Worm (Caenorhabditis elegans): ENCODE results near the gene srw-43.

srw-43 gene

DNA sequence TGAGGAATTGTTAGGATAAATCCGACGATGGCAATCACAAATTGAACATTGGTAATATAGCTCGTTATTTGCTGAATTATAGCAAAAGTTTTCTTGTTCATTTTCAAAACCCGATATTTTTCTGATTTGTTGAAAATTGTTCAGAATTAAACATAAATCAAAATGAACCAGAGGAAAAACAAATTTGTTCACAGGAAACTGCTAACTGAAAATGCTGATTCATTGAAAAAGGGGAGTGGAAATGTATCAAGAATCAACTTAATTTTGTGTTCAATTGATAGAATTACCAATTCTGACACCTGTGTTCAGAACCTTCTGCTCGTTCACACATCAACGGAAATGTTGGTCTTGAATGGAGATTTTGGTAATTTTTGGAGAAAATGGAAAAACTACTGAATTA lies 42.3 kb upstream of the srw-43 start, which contains the start of gene srw-77:
Gene srw-77 (minus strand): TSS at position 101 of the 400 bp plus-strand sequence.
- TF ChIP-seq tag-97 (GFP tag; IDR thresholded peaks at IDR 0.05) = no peak

DNA sequence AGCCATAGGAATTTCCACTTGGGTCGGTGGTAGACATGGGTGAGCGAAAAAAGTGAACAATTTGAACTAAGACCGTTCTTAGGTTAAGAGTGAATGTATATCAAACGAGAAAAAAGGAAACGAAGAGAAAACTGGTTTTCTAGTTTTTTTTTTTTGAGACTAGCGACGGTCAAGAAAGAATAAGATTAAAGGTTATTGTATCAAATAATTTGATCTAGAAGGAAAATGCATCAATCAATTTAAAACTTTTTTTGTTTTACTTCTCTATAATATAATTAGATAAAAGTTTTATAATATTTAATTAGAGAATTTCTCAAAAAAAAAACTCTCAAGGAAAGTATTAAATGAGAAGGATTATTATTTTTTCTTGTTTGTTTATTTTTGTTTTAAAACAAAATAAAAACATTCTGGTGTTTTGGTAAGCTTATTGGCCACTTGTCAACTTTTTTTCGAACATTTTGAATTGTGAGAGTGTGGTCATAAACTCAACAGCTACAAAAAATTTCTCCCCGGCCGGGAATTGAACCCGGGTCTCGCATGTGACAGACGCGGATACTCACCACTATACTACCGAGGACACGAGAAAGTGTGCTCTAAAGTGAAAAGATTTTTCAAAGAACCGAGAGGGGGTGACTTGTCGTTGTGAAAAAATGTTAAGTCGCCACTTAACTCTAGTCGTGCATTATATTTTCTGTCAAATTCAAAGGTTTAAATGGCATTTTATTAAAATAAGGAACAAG lies 40.5 kb upstream of the srw-43 start, which contains the start of gene W06G6.17:
Gene W06G6.17 (minus strand): TSS at position 51 of the 740 bp plus-strand sequence.
- TF ChIP-seq dmd-6 (GFP tag; IDR thresholded peaks at IDR 0.05) (peak; percentile 28; the same call in 1 of the 2 replicates), mdt-29 (GFP tag; IDR thresholded peaks at IDR 0.05) (no peak), hlh-11 (tag; optimal IDR thresholded peaks at IDR 0.05) (no peak), egl-43 (GFP tag; IDR thresholded peaks at IDR 0.05) (peak; percentile 49; the same call in 1 of the 2 replicates), hlh-30 (tag; optimal IDR thresholded peaks at IDR 0.05; ENCODE audit: insufficient read depth) (peak; percentile 74), dmd-8 (GFP tag; IDR thresholded peaks at IDR 0.05) (0 out of 2 replicates have a peak, but pooled peaks have one; percentile 30), ceh-32 (tag; optimal IDR thresholded peaks at IDR 0.05; ENCODE audit: poor library complexity) (no peak), set-16 (GFP tag; IDR thresholded peaks at IDR 0.05) (no peak), Y48G9A.11 (GFP tag; IDR thresholded peaks at IDR 0.05) (0 out of 2 replicates have a peak, but pooled peaks have one; percentile 23), tra-1 (GFP tag; IDR thresholded peaks at IDR 0.05) (no peak), daf-8 (GFP tag; IDR thresholded peaks at IDR 0.05) (no peak), madf-5 (GFP tag; IDR thresholded peaks at IDR 0.05) (0 out of 4 replicates have a peak, but pooled peaks of 1 of the 2 experiments have one; percentile 49), ceh-20 (GFP tag; IDR thresholded peaks at IDR 0.05) (no peak), nhr-41 (GFP tag; IDR thresholded peaks at IDR 0.05) (no peak), duxl-1 (tag; optimal IDR thresholded peaks at IDR 0.05; ENCODE audit: poor library complexity) (peak; percentile 53), F26F4.8 (GFP tag; conservative IDR thresholded peaks at IDR 0.05) (0 out of 2 replicates have a peak, but pooled peaks have one; percentile 38), daf-16 (GFP tag; optimal IDR thresholded peaks at IDR 0.05) (peak in 1 of 2 experiments; percentile 44), daf-16 (tag; optimal IDR thresholded peaks at IDR 0.05) (peak; percentile 44), zip-2 (tag; optimal IDR thresholded peaks at IDR 0.05) (no peak), lim-7 (GFP tag; IDR thresholded peaks at IDR 0.05) (0 out of 2 replicates have a peak, but pooled peaks have one; percentile 22), mep-1 (tag; optimal IDR thresholded peaks at IDR 0.05) (no peak), ZK546.5 (tag; optimal IDR thresholded peaks at IDR 0.05) (no peak), lin-39 (tag; optimal IDR thresholded peaks at IDR 0.05) (no peak)

DNA sequence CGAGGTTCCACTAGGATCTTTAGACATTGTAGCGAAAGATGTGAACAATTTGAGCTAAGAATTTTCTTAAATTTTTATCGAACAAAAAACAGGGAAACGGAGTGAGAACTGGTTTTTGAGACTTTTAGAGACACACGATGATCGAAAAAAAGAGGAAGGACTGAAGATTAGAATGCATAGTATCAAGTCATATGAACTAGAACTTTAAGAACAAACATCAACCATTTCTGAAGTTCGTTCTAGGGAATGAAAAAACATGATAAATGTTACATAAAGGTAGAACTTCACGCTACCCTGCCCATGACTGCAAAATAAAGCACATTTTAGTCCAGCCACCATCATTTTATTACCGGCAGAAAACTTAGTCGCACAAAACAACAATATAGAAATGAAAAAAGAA lies 39.5 kb upstream of the srw-43 start, which contains the start of gene W06G6.9:
Gene W06G6.9 (minus strand): TSS at position 101 of the 400 bp plus-strand sequence.
- TF ChIP-seq set-16 (GFP tag; IDR thresholded peaks at IDR 0.05) (no peak), aly-2 (tag; optimal IDR thresholded peaks at IDR 0.05) (no peak)

DNA sequence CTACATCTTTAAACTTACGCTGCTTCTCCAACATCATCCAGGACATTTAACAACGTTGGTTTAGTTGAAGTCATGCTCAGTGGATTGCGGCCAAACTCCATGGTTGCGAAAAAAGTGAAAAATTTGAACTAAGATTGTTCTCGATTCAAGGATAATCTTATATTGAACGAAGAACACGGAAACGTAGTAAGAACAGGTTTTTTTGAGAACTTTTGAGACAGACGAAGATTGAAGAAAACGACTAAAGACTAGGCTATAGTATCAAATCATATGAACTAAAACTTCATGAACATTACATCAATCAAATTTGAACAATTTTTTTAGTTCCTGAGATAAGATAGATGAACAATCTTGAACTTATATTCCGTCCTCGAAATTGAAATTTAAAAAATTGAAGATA lies 38.7 kb upstream of the srw-43 start, which contains the start of gene W06G6.10:
Gene W06G6.10 (minus strand): TSS at position 101 of the 400 bp plus-strand sequence.
- TF ChIP-seq hlh-11 (tag; optimal IDR thresholded peaks at IDR 0.05) (no peak), rbr-2 (tag; optimal IDR thresholded peaks at IDR 0.05) (no peak), lim-7 (GFP tag; IDR thresholded peaks at IDR 0.05) (no peak), daf-19 (GFP tag; conservative IDR thresholded peaks at IDR 0.05) (no peak), nhr-102 (tag; optimal IDR thresholded peaks at IDR 0.05) (no peak), Y105C5A.15 (GFP tag; IDR thresholded peaks at IDR 0.05) (no peak), zfp-3 (GFP tag; conservative IDR thresholded peaks at IDR 0.05) (no peak)

DNA sequence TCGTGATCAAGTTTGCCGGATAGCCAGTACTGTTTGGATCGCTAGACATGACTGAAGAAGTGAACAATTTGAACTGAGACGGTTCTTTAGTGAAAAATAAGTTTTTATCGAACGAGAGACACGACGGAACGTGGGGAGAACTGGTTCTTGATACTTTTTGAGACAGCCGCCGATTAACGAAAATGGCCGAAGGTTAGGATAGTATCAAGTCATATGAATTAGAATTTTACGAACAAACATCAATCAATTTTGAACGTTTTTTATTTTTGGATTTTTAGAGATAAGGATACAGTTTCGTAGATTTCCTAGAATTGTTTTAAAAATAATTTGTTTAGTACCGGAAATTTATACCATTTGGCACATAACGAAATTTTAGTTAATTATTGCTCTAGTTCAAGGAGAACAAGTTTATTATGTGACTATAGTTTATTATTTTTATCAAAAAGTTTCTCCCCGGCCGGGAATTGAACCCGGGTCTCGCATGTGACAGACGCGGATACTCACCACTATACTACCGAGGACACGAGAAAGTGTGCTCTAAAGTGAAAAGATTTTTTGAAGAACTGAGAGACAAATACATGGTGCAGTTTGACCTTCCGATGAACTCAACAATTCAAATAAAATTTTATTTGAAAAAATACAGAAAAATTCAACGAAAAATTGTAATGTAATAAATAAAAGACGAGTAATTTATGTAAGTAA lies 37.4 kb upstream of the srw-43 start, which contains the start of gene W06G6.20:
Gene W06G6.20 (minus strand): TSS at position 51 of the 702 bp plus-strand sequence.
- TF ChIP-seq lim-7 (GFP tag; IDR thresholded peaks at IDR 0.05) (peak; percentile 72), arid-1 (GFP tag; conservative IDR thresholded peaks at IDR 0.05) (peak; percentile 49; the same call in 1 of the 2 replicates), pha-4 (GFP tag; IDR thresholded peaks at IDR 0.05) (peak; percentile 46; the same call in 1 of the 2 replicates), pha-4 (tag; optimal IDR thresholded peaks at IDR 0.05) (no peak), dve-1 (tag; optimal IDR thresholded peaks at IDR 0.05; ENCODE audit: insufficient read depth) (peak; percentile 11), hlh-30 (tag; optimal IDR thresholded peaks at IDR 0.05; ENCODE audit: insufficient read depth) (peak; percentile 74), madf-9 (GFP tag; conservative IDR thresholded peaks at IDR 0.05) (0 out of 2 replicates have a peak, but pooled peaks have one; percentile 32), lin-38 (GFP tag; IDR thresholded peaks at IDR 0.05) (peak; percentile 54), ZK337.2 (GFP tag; IDR thresholded peaks at IDR 0.05) (0 out of 2 replicates have a peak, but pooled peaks have one; percentile 40), F37D6.2 (tag; optimal IDR thresholded peaks at IDR 0.05) (no peak), snpc-1.2 (GFP tag; IDR thresholded peaks at IDR 0.05) (peak; percentile 62), T26A8.4 (GFP tag; IDR thresholded peaks at IDR 0.05) (no peak), egl-43 (GFP tag; IDR thresholded peaks at IDR 0.05) (0 out of 2 replicates have a peak, but pooled peaks have one; percentile 23), duxl-1 (tag; optimal IDR thresholded peaks at IDR 0.05; ENCODE audit: poor library complexity) (peak; percentile 40)
